Fruit fly (Drosophila melanogaster) whole organism, wandering third instar larva: Measurements from ENCODE around the gene Mur29B.

Experiments used
- Dif ChIP-seq: fragments of 200-275, 200-300 bp; sonication (Bioruptor generic); optimal IDR thresholded peaks from 2 replicates; lab custom pipeline; 2018; ENCODE audit warnings: missing biosample characterization, missing genetic modification characterization; ENCODE audit not compliant: partially characterized antibody
- Rel ChIP-seq, 2 experiments: fragments of 200-800 bp; sonication (Bioruptor generic) in 1 of 2; optimal IDR thresholded peaks; 2 replicates in 1 of 2; 3 replicates in 1 of 2; lab custom pipeline; 2016 to 2019; ENCODE audit warnings: mild to moderate bottlenecking in 2 of 2, missing biosample characterization in 2 of 2, missing genetic modification characterization in 2 of 2, moderate library complexity in 1 of 2
- dl ChIP-seq, 2 experiments: fragments of 175-275, 200-275 bp in 1 of 2; fragments of 200-275 bp in 1 of 2; sonication (Bioruptor generic); optimal IDR thresholded peaks; lab custom pipeline; 2018; ENCODE audit warnings: mild to moderate bottlenecking in 2 of 2, missing biosample characterization in 2 of 2, missing genetic modification characterization in 2 of 2, moderate library complexity in 2 of 2; ENCODE audit not compliant: partially characterized antibody in 2 of 2, insufficient read depth in 1 of 2
- ey ChIP-seq: fragments of 200-800 bp; sonication (Bioruptor generic); optimal IDR thresholded peaks from 2 replicates; lab custom pipeline; 2016; ENCODE audit warnings: missing biosample characterization, missing genetic modification characterization
- fru ChIP-seq: fragments of 200-800 bp; sonication (Bioruptor generic); optimal IDR thresholded peaks from 3 replicates; lab custom pipeline; 2016; ENCODE audit warnings: missing biosample characterization, mild to moderate bottlenecking, missing genetic modification characterization
- h ChIP-seq: fragments of 200-800 bp; sonication (Bioruptor generic); optimal IDR thresholded peaks from 3 replicates; lab custom pipeline; 2016; ENCODE audit warnings: missing biosample characterization, mild to moderate bottlenecking, missing genetic modification characterization
- jim ChIP-seq: fragments of 175-275, 200-325 bp; sonication (Bioruptor generic); optimal IDR thresholded peaks from 2 replicates; lab custom pipeline; 2016; ENCODE audit warnings: missing biosample characterization, mild to moderate bottlenecking, missing genetic modification characterization
- lola ChIP-seq: fragments of >200 bp; optimal IDR thresholded peaks from 2 replicates; lab custom pipeline; 2017; ENCODE audit warnings: missing biosample characterization, missing genetic modification characterization
- pan ChIP-seq: fragments of >200 bp; optimal IDR thresholded peaks from 2 replicates; lab custom pipeline; 2017
- sv ChIP-seq: fragments of 200-800 bp; sonication (Bioruptor generic); optimal IDR thresholded peaks from 3 replicates; lab custom pipeline; 2016; ENCODE audit warnings: missing biosample characterization, missing genetic modification characterization
- usp ChIP-seq: fragments of >200 bp; optimal IDR thresholded peaks from 2 replicates; lab custom pipeline; 2017; ENCODE audit warnings: missing biosample characterization, missing genetic modification characterization
- woc ChIP-seq: sonication (Bioruptor generic); optimal IDR thresholded peaks from 2 replicates; lab custom pipeline; 2016; ENCODE audit warnings: missing biosample characterization, mild to moderate bottlenecking, missing genetic modification characterization

DNA sequence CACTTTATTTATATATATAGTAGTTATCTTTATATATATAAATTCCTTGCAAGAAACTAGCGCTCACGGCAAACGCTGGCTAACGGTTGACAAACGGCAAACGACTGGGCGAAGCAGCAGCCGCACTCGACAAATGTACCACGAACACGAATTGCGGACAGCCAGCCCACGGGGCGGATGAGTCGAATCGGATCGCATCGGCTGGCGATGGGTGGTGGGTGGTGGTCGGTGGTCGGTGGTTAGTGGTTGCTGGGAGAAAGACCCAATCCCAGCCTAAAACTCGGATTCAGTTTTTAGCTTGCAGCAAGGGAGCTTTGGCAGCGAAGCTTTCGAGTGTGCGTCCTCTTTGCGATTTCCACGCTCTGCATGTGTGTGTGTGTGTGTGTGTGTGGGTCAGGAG is 26.8 kb upstream of the Mur29B start, which contains the start of gene CG7781:
- no peak for TF ChIP-seq usp
- TF ChIP-seq sv, result no peak
- TF ChIP-seq ey (GFP tag; lab: Kevin White, UChicago), result no peak
- no peak for TF ChIP-seq jim (GFP tag; lab: Kevin White, UChicago)
- no peak for TF ChIP-seq fru (GFP tag; lab: Kevin White, UChicago)
- TF ChIP-seq dl (GFP tag; optimal IDR thresholded peaks at IDR 0.05; lab: Kevin White, UChicago; ENCODE audit: insufficient read depth in 1 of 2, partially characterized antibody in 2 of 2), result no peak
- no peak for TF ChIP-seq woc
- no peak for TF ChIP-seq Dif (GFP tag; lab: Kevin White, UChicago)
- TF ChIP-seq pan (lab: Kevin White, UChicago), result no peak
- no peak for TF ChIP-seq Rel (GFP tag; optimal IDR thresholded peaks at IDR 0.05; lab: Kevin White, UChicago)
- TF ChIP-seq Rel (tag; optimal IDR thresholded peaks at IDR 0.05; lab: Kevin White, UChicago), result no peak
- TF ChIP-seq h (GFP tag; lab: Kevin White, UChicago), result no peak
- TF ChIP-seq lola (GFP tag; lab: Kevin White, UChicago), result no peak
